Worm (Caenorhabditis elegans): ENCODE results near the gene slc-25A29.

Gene slc-25A29

ce11 chrV:14658131-14658530 lies at the start of gene slc-25A29:
Gene slc-25A29, minus strand, starts transcription at chrV:14658175.
- TF ChIP-seq unc-62 (GFP tag; optimal IDR thresholded peaks at IDR 0.05): no peak

ce11 chrV:14698666-14699065 lies 40.7 kb upstream of the slc-25A29 start, which contains the start of gene set-5:
Gene set-5, plus strand, starts transcription at chrV:14698966.
- no peak for TF ChIP-seq unc-62 (GFP tag; optimal IDR thresholded peaks at IDR 0.05)

- no peak for TF ChIP-seq unc-62 (GFP tag; optimal IDR thresholded peaks at IDR 0.05)
Measured at ce11 chrV:14698005-14698404, 40.0 kb upstream of the slc-25A29 start.

ce11 chrV:14696604-14697307 lies 38.8 kb upstream of the slc-25A29 start, which contains the start of gene unc-112:
Gene unc-112, minus strand, starts transcription at chrV:14696654.
- no peak for TF ChIP-seq unc-62 (GFP tag; optimal IDR thresholded peaks at IDR 0.05)

ce11 chrV:14695713-14696112 lies 37.7 kb upstream of the slc-25A29 start:
- TF ChIP-seq unc-62 (GFP tag; optimal IDR thresholded peaks at IDR 0.05): no peak

ce11 chrV:14689060-14689750 lies 31.2 kb upstream of the slc-25A29 start, which contains the start of gene gasr-8:
Gene gasr-8, plus strand, starts transcription at chrV:14689110.
- TF ChIP-seq unc-62 (GFP tag; optimal IDR thresholded peaks at IDR 0.05): no peak

ce11 chrV:14688097-14688912 lies 30.3 kb upstream of the slc-25A29 start, which contains the start of gene C47E8.11:
Gene C47E8.11, plus strand, starts transcription at chrV:14688616.
- TF ChIP-seq unc-62 (GFP tag; optimal IDR thresholded peaks at IDR 0.05): no peak

ce11 chrV:14687106-14687964 lies 29.4 kb upstream of the slc-25A29 start:
- TF ChIP-seq unc-62 (GFP tag; optimal IDR thresholded peaks at IDR 0.05): no peak

- no peak for TF ChIP-seq unc-62 (GFP tag; optimal IDR thresholded peaks at IDR 0.05)
Measured at ce11 chrV:14686231-14687105, 28.5 kb upstream of the slc-25A29 start.

- no peak for TF ChIP-seq unc-62 (GFP tag; optimal IDR thresholded peaks at IDR 0.05)
Measured at ce11 chrV:14685435-14686058, 27.6 kb upstream of the slc-25A29 start, which contains the start of gene C47E8.4. Gene C47E8.4, minus strand, starts transcription at chrV:14685485.

- no peak for TF ChIP-seq unc-62 (GFP tag; optimal IDR thresholded peaks at IDR 0.05)
Measured at ce11 chrV:14684359-14685312, 26.7 kb upstream of the slc-25A29 start, which contains the start of gene hsp-90. Gene hsp-90, plus strand, starts transcription at chrV:14684918.

- no peak for TF ChIP-seq unc-62 (GFP tag; optimal IDR thresholded peaks at IDR 0.05)
Measured at ce11 chrV:14683926-14684325, 26.0 kb upstream of the slc-25A29 start.

Data from whole organism, dauer.